Fruit fly (Drosophila melanogaster) whole organism, wandering third instar larva: Measurements from ENCODE around the gene CG9121.

Experiments used
- Dfd ChIP-seq: fragments of >200 bp; optimal IDR thresholded peaks from 2 replicates; lab custom pipeline; 2017; ENCODE audit warnings: missing biosample characterization, missing genetic modification characterization
- dmrt93B ChIP-seq: fragments of 200-800 bp; sonication (Bioruptor generic); optimal IDR thresholded peaks from 2 replicates; lab custom pipeline; 2018; ENCODE audit warnings: missing biosample characterization, mild to moderate bottlenecking, missing genetic modification characterization
- sage ChIP-seq: fragments of 200-800 bp; sonication (Bioruptor generic); optimal IDR thresholded peaks from 2 replicates; lab custom pipeline; 2016; ENCODE audit warnings: missing biosample characterization, mild to moderate bottlenecking, missing genetic modification characterization

dm6 chr2L:5054953-5055352 is 4.1 kb upstream of the CG9121 start, which contains the start of the genes CG14036 and His3.3A:
- TF ChIP-seq sage (no peak), Dfd (GFP tag; lab: Kevin White, UChicago) (no peak), dmrt93B (GFP tag; lab: Kevin White, UChicago) (no peak)
